Fruit fly (Drosophila melanogaster) whole organism, prepupa: ENCODE data around the gene Prosbeta3.

Experiments
- Blimp-1 ChIP-seq: fragments of 200-800 bp; sonication (Bioruptor generic); optimal IDR thresholded peaks from 3 replicates; lab custom pipeline; 2017; ENCODE audit warnings: missing biosample characterization, missing genetic modification characterization, mild to moderate bottlenecking, moderate library complexity, missing genetic modification reagents
- CG10631 ChIP-seq: fragments of 200-800 bp; sonication (Bioruptor generic); optimal IDR thresholded peaks from 2 replicates; lab custom pipeline; 2016; ENCODE audit warnings: missing biosample characterization, missing genetic modification characterization
- CG10669 ChIP-seq: fragments of 200-800 bp; sonication (Bioruptor generic); optimal IDR thresholded peaks from 3 replicates; lab custom pipeline; 2018; ENCODE audit warnings: missing biosample characterization, mild to moderate bottlenecking, missing genetic modification characterization, moderate library complexity
- CG11762 ChIP-seq: fragments of 200-800 bp; sonication (Bioruptor generic); optimal IDR thresholded peaks from 3 replicates; lab custom pipeline; 2016; ENCODE audit warnings: missing biosample characterization, missing genetic modification characterization; ENCODE audit not compliant: insufficient read depth
- CG11902 ChIP-seq: fragments of 200-800 bp; sonication (Bioruptor generic); optimal IDR thresholded peaks from 3 replicates; lab custom pipeline; 2016; ENCODE audit warnings: missing biosample characterization, missing genetic modification characterization
- CG15336 ChIP-seq: fragments of 200-800 bp; sonication (Bioruptor generic); IDR thresholded peaks from 2 replicates; pipeline ENCODE4 v1.3.6; 2022; ENCODE audit warnings: missing biosample characterization, missing genetic modification characterization
- CG1621 ChIP-seq: fragments of 200-800 bp; sonication (Bioruptor generic); optimal IDR thresholded peaks from 3 replicates; lab custom pipeline; 2018; ENCODE audit warnings: missing biosample characterization, mild to moderate bottlenecking, missing genetic modification characterization
- CG16779 ChIP-seq: fragments of 200-800 bp; sonication (Bioruptor generic); optimal IDR thresholded peaks from 3 replicates; lab custom pipeline; 2017; ENCODE audit warnings: missing biosample characterization, mild to moderate bottlenecking, missing genetic modification characterization
- CG3032 ChIP-seq: fragments of 200-800 bp; optimal IDR thresholded peaks from 2 replicates; lab custom pipeline; 2019; ENCODE audit warnings: missing biosample characterization, mild to moderate bottlenecking, missing genetic modification characterization, moderate library complexity
- CG32006 ChIP-seq: fragments of 200-800 bp; sonication (Bioruptor generic); optimal IDR thresholded peaks from 3 replicates; lab custom pipeline; 2017; ENCODE audit warnings: missing biosample characterization, mild to moderate bottlenecking, missing genetic modification characterization
- CG34406 ChIP-seq: fragments of 200-800 bp; sonication (Bioruptor generic); optimal IDR thresholded peaks from 3 replicates; lab custom pipeline; 2016; ENCODE audit warnings: missing biosample characterization, missing genetic modification characterization
- CG3919 ChIP-seq: fragments of 200-800 bp; sonication (Bioruptor generic); optimal IDR thresholded peaks from 3 replicates; lab custom pipeline; 2016; ENCODE audit warnings: missing biosample characterization, missing genetic modification characterization
- CG6163 ChIP-seq: fragments of 200-800 bp; sonication (Bioruptor generic); IDR thresholded peaks from 3 replicates; pipeline ENCODE4 v1.3.6; 2022; ENCODE audit warnings: missing biosample characterization, missing genetic modification characterization
- CG6276 ChIP-seq: fragments of 200-800 bp; sonication (Bioruptor generic); optimal IDR thresholded peaks from 2 replicates; lab custom pipeline; 2017; ENCODE audit warnings: missing biosample characterization, mild to moderate bottlenecking, missing genetic modification characterization
- CG6854 ChIP-seq: fragments of 200-800 bp; sonication (Bioruptor generic); optimal IDR thresholded peaks from 2 replicates; lab custom pipeline; 2017; ENCODE audit warnings: missing biosample characterization, mild to moderate bottlenecking, missing genetic modification characterization
- CG7368 ChIP-seq: fragments of 200-800 bp; sonication (Bioruptor generic); optimal IDR thresholded peaks from 3 replicates; lab custom pipeline; 2016; ENCODE audit warnings: missing biosample characterization, missing genetic modification characterization
- CG8119 ChIP-seq: fragments of 200-800 bp; sonication (Bioruptor generic); IDR thresholded peaks from 3 replicates; pipeline ENCODE4 v1.3.6; 2022; ENCODE audit warnings: missing biosample characterization, missing genetic modification characterization
- CG8319 ChIP-seq: fragments of 200-800 bp; sonication (Bioruptor generic); optimal IDR thresholded peaks from 3 replicates; lab custom pipeline; 2016; ENCODE audit warnings: missing biosample characterization, missing genetic modification characterization
- CG8632 ChIP-seq: fragments of 200-800 bp; sonication (Bioruptor generic); optimal IDR thresholded peaks from 3 replicates; lab custom pipeline; 2016; ENCODE audit warnings: missing biosample characterization, missing genetic modification characterization
- CG9139 ChIP-seq: fragments of 200-800 bp; sonication (Bioruptor generic); optimal IDR thresholded peaks from 3 replicates; lab custom pipeline; 2017; ENCODE audit warnings: missing biosample characterization, mild to moderate bottlenecking, missing genetic modification characterization
- Eip75B ChIP-seq: fragments of 200-800 bp; sonication (Bioruptor generic); optimal IDR thresholded peaks from 3 replicates; lab custom pipeline; 2016; ENCODE audit warnings: missing biosample characterization, missing genetic modification characterization
- Eip78C ChIP-seq: fragments of 200-800 bp; sonication (Bioruptor generic); peaks from one replicate; lab custom pipeline; 2016; ENCODE audit warnings: missing biosample characterization, missing genetic modification characterization
- Eip93F ChIP-seq: fragments of 200-800 bp; sonication (Bioruptor generic); optimal IDR thresholded peaks from 2 replicates; lab custom pipeline; 2016; ENCODE audit warnings: missing biosample characterization, mild to moderate bottlenecking, missing genetic modification characterization
- Gug ChIP-seq: fragments of 200-800 bp; sonication (Bioruptor generic); IDR thresholded peaks from 2 replicates; pipeline ENCODE4 v1.3.6; 2022; ENCODE audit warnings: missing biosample characterization, missing genetic modification characterization
- Hr38 ChIP-seq: sonication (Bioruptor generic); optimal IDR thresholded peaks from 2 replicates; lab custom pipeline; 2016; ENCODE audit warnings: missing biosample characterization, missing genetic modification characterization
- Hr39 ChIP-seq: fragments of 200-800 bp; sonication (Bioruptor generic); optimal IDR thresholded peaks from 2 replicates; lab custom pipeline; 2016; ENCODE audit warnings: missing biosample characterization, missing genetic modification characterization
- Hr4 ChIP-seq: fragments of 200-800 bp; sonication (Bioruptor generic); optimal IDR thresholded peaks from 3 replicates; lab custom pipeline; 2016; ENCODE audit warnings: missing biosample characterization, missing genetic modification characterization
- Met ChIP-seq: fragments of 200-800 bp; sonication (Bioruptor generic); optimal IDR thresholded peaks from 3 replicates; lab custom pipeline; 2016; ENCODE audit warnings: missing biosample characterization, missing genetic modification characterization
- Smox ChIP-seq: fragments of 200-800 bp; sonication (Bioruptor generic); optimal IDR thresholded peaks from 3 replicates; lab custom pipeline; 2016; ENCODE audit warnings: missing biosample characterization, missing genetic modification characterization
- Sox102F ChIP-seq: fragments of 200-800 bp; sonication (Bioruptor generic); optimal IDR thresholded peaks from 2 replicates; lab custom pipeline; 2016; ENCODE audit warnings: missing biosample characterization, mild to moderate bottlenecking, missing genetic modification characterization
- Sox14 ChIP-seq: fragments of 200-800 bp; sonication (Bioruptor generic); optimal IDR thresholded peaks from 3 replicates; lab custom pipeline; 2016; ENCODE audit warnings: missing biosample characterization, missing genetic modification characterization
- Sox15 ChIP-seq: fragments of 200-800 bp; sonication (Bioruptor generic); optimal IDR thresholded peaks from 3 replicates; lab custom pipeline; 2016; ENCODE audit warnings: missing biosample characterization, missing genetic modification characterization
- achi ChIP-seq: fragments of 200-800 bp; sonication (Bioruptor generic); optimal IDR thresholded peaks from 3 replicates; lab custom pipeline; 2016; ENCODE audit warnings: missing biosample characterization, missing genetic modification characterization
- acj6 ChIP-seq: fragments of 200-800 bp; sonication (Bioruptor generic); optimal IDR thresholded peaks from 3 replicates; lab custom pipeline; 2016; ENCODE audit warnings: missing biosample characterization, missing genetic modification characterization
- cyc ChIP-seq: fragments of 200-800 bp; sonication (Bioruptor generic); optimal IDR thresholded peaks from 3 replicates; lab custom pipeline; 2016; ENCODE audit warnings: missing biosample characterization, missing genetic modification characterization
- dsx ChIP-seq: fragments of 200-800 bp; optimal IDR thresholded peaks from 3 replicates; lab custom pipeline; 2019; ENCODE audit warnings: missing biosample characterization, mild to moderate bottlenecking, missing genetic modification characterization, moderate library complexity; ENCODE audit not compliant: poor library complexity, severe bottlenecking
- eg ChIP-seq: fragments of 200-800 bp; sonication (Bioruptor generic); IDR thresholded peaks from 3 replicates; pipeline ENCODE4 v1.3.6; 2022; ENCODE audit warnings: missing biosample characterization, missing genetic modification characterization
- esn ChIP-seq: fragments of 200-800 bp; sonication (Bioruptor generic); optimal IDR thresholded peaks from 2 replicates; lab custom pipeline; 2016; ENCODE audit warnings: missing biosample characterization, mild to moderate bottlenecking, missing genetic modification characterization, moderate library complexity
- fd85E ChIP-seq: fragments of 200-800 bp; sonication (Bioruptor generic); optimal IDR thresholded peaks from 3 replicates; lab custom pipeline; 2016; ENCODE audit warnings: missing biosample characterization, missing genetic modification characterization
- lz ChIP-seq: fragments of 200-800 bp; sonication (Bioruptor generic); optimal IDR thresholded peaks from 3 replicates; lab custom pipeline; 2016; ENCODE audit warnings: missing biosample characterization, missing genetic modification characterization
- net ChIP-seq: fragments of 200-800 bp; sonication (Bioruptor generic); optimal IDR thresholded peaks from 3 replicates; lab custom pipeline; 2016; ENCODE audit warnings: missing biosample characterization, missing genetic modification characterization
- pdm3 ChIP-seq: fragments of 200-800 bp; sonication (Bioruptor generic); optimal IDR thresholded peaks from 3 replicates; lab custom pipeline; 2016; ENCODE audit warnings: missing biosample characterization, missing genetic modification characterization
- salr ChIP-seq, 2 experiments: fragments of 200-800 bp; sonication (Bioruptor generic); optimal IDR thresholded peaks; 3 replicates each; lab custom pipeline; 2016 to 2018; ENCODE audit warnings: missing biosample characterization in 2 of 2, missing genetic modification characterization in 2 of 2, mild to moderate bottlenecking in 1 of 2
- ss ChIP-seq, 2 experiments: fragments of 200-800 bp; sonication (Bioruptor generic); optimal IDR thresholded peaks; 2 replicates in 1 of 2; 3 replicates in 1 of 2; lab custom pipeline; 2017 to 2018; ENCODE audit warnings: mild to moderate bottlenecking in 2 of 2, missing biosample characterization in 2 of 2, missing genetic modification characterization in 2 of 2, moderate library complexity in 1 of 2
- svp ChIP-seq: fragments of 200-800 bp; sonication (Bioruptor generic); peaks from one replicate; lab custom pipeline; 2016; ENCODE audit warnings: missing biosample characterization, missing genetic modification characterization
- topi ChIP-seq: fragments of 200-800 bp; sonication (Bioruptor generic); optimal IDR thresholded peaks from 3 replicates; lab custom pipeline; 2016; ENCODE audit warnings: missing biosample characterization, missing genetic modification characterization
- vri ChIP-seq: fragments of 200-800 bp; sonication (Bioruptor generic); optimal IDR thresholded peaks from 3 replicates; lab custom pipeline; 2016; ENCODE audit warnings: missing biosample characterization, mild to moderate bottlenecking, missing genetic modification characterization

Gene Prosbeta3

DNA sequence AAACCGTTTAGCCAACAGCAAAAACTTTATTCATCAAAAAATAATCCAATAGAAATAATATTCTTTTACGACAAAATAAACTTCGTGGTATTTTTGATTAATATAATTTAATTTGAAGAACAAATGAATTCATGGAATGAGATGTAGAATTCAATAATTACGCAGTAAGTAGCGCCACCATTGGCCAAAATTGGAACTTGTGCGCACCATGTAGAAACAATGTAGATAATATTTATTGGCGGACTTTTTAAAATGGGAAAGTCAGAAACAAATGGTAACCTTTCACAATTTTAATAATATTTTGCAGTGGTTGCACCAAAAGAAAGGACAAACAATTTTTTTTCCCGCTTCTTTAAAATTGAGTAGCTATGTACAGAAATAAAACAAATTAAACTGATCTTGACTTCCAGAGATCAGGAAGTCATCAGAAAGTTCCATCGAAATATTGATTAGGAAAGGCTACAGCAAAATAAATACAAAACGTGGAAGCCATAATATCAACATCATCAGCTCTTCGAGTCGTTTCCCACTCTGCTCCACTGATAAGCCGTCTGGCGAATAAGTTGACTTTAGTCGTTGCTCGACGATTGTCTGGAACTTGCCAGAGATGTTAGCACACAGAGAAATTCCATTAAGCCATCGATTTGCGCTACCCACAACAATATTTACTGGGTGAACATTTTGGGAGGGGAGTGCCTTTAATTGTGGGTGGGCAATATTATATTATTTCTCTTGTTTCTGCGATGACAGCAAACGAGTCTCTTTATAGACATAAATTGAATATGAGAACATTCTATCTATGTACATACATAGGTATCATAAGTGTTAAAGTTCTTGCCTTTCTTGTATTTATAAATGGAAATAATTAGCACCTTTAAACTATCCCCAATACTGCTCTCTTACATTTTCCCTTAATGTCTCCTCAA lies 25.9 kb downstream of the Prosbeta3 start (continued):
- TF ChIP-seq acj6, result no peak
- peak; percentile 11 to 59 for TF ChIP-seq ss (GFP tag; optimal IDR thresholded peaks at IDR 0.05; lab: Kevin White, UChicago)
- TF ChIP-seq esn (GFP tag; lab: Kevin White, UChicago), result peak; percentile 16
- no peak for TF ChIP-seq Blimp-1 (GFP tag; lab: Kevin White, UChicago)

- TF ChIP-seq topi (peak; percentile 84), Hr39 (GFP tag; lab: Kevin White, UChicago) (peak; percentile 64), vri (GFP tag; lab: Kevin White, UChicago) (no peak), achi (GFP tag; lab: Kevin White, UChicago) (peak; percentile 76), Eip75B (peak; percentile 51), Sox102F (GFP tag; lab: Kevin White, UChicago) (peak; percentile 68), CG8632 (GFP tag; lab: Kevin White, UChicago) (peak; percentile 84), net (no peak), CG11762 (GFP tag; lab: Kevin White, UChicago) (peak; percentile 42), CG34406 (GFP tag; lab: Kevin White, UChicago) (peak; percentile 90), acj6 (peak; percentile 78), CG15336 (peak; percentile 66), CG3032 (peak; percentile 37), svp (GFP tag; lab: Kevin White, UChicago) (peak; percentile 93), CG8319 (GFP tag; lab: Kevin White, UChicago) (peak; percentile 69), Hr4 (peak; percentile 25), ss (GFP tag; optimal IDR thresholded peaks at IDR 0.05; lab: Kevin White, UChicago) (peak in 1 of 2 experiments; percentile 27), CG10669 (GFP tag; lab: Kevin White, UChicago) (peak; percentile 37), CG10631 (GFP tag; lab: Kevin White, UChicago) (peak; percentile 70), CG8119 (GFP tag; lab: Robert Waterston, UW) (peak; percentile 51; the same call in 2 of the 3 replicates), CG6854 (no peak), CG1621 (tag; lab: Kevin White, UChicago) (no peak), CG9139 (GFP tag; lab: Kevin White, UChicago) (peak; percentile 25), CG6163 (peak; percentile 63; the same call in 2 of the 3 replicates), dsx (GFP tag; lab: Kevin White, UChicago) (no peak), Smox (GFP tag; lab: Kevin White, UChicago) (peak; percentile 86), cyc (GFP tag; lab: Kevin White, UChicago) (peak; percentile 80), Met (GFP tag; lab: Kevin White, UChicago) (peak; percentile 84), esn (GFP tag; lab: Kevin White, UChicago) (peak; percentile 88), Blimp-1 (GFP tag; lab: Kevin White, UChicago) (peak; percentile 83), CG11902 (GFP tag; lab: Kevin White, UChicago) (peak; percentile 79), Eip93F (GFP tag; lab: Kevin White, UChicago) (peak; percentile 55), CG16779 (no peak), Gug (GFP tag; lab: Robert Waterston, UW) (no peak), eg (GFP tag; lab: Robert Waterston, UW) (peak; percentile 56; the same call in 1 of the 3 replicates), lz (GFP tag; lab: Kevin White, UChicago) (peak; percentile 78), salr (GFP tag; optimal IDR thresholded peaks at IDR 0.05; lab: Kevin White, UChicago) (peak in 1 of 2 experiments; percentile 43), CG7368 (peak; percentile 30), Eip78C (peak; percentile 94), CG3919 (GFP tag; lab: Kevin White, UChicago) (peak; percentile 63), fd85E (GFP tag; lab: Kevin White, UChicago) (peak; percentile 40), Sox15 (peak; percentile 71), CG6276 (GFP tag; lab: Kevin White, UChicago) (no peak), CG32006 (GFP tag; lab: Kevin White, UChicago) (peak; percentile 63), Sox14 (GFP tag; lab: Kevin White, UChicago) (peak; percentile 71), Hr38 (GFP tag; lab: Kevin White, UChicago) (no peak), pdm3 (peak; percentile 75)
These were observed 27.3 kb downstream of the Prosbeta3 start for dm6 chr3R:8978768-8979167.
